Worm (Caenorhabditis elegans) whole organism, L4/young adult: Measurements from ENCODE around the gene skr-21.

Experiments
- W03F9.2 ChIP-seq: fragments of 150-350 bp; optimal IDR thresholded peaks from 2 replicates; lab custom pipeline; 2014; ENCODE audit warnings: missing biosample characterization, missing genetic modification characterization
- dao-5 ChIP-seq: sonication (generic microtip); optimal IDR thresholded peaks from 2 replicates; lab custom pipeline; 2016; ENCODE audit warnings: missing genotype, missing genetic modification characterization, moderate library complexity, missing compliant biosample characterization
- him-1 ChIP-seq: sonication (generic microtip); optimal IDR thresholded peaks from 2 replicates; lab custom pipeline; 2016; ENCODE audit warnings: missing genotype, missing genetic modification reagents, missing genetic modification characterization, missing compliant biosample characterization

The skr-21 gene

ce11 chrX:13216802-13217201 is 9.7 kb downstream of the skr-21 start, which contains the start of gene R12H7.4:
Gene R12H7.4, plus strand, starts transcription at chrX:13217102.
- no peak for TF ChIP-seq dao-5 (tag; lab: Kevin White, UChicago)
- no peak for TF ChIP-seq W03F9.2 (tag; lab: Kevin White, UChicago)
- no peak for TF ChIP-seq him-1 (tag; lab: Kevin White, UChicago)

- TF ChIP-seq dao-5 (tag; lab: Kevin White, UChicago), result no peak
- TF ChIP-seq him-1 (tag; lab: Kevin White, UChicago), result no peak
- no peak for TF ChIP-seq W03F9.2 (tag; lab: Kevin White, UChicago)
These were observed 13.9 kb downstream of the skr-21 start for ce11 chrX:13212528-13212927.

ce11 chrX:13210478-13210877 is 16.0 kb downstream of the skr-21 start:
- no peak for TF ChIP-seq dao-5 (tag; lab: Kevin White, UChicago)
- TF ChIP-seq him-1 (tag; lab: Kevin White, UChicago), result peak; percentile 83

ce11 chrX:13209026-13209425 is 17.4 kb downstream of the skr-21 start:
- no peak for TF ChIP-seq him-1 (tag; lab: Kevin White, UChicago)
- no peak for TF ChIP-seq dao-5 (tag; lab: Kevin White, UChicago)
- no peak for TF ChIP-seq W03F9.2 (tag; lab: Kevin White, UChicago)

- TF ChIP-seq dao-5 (tag; lab: Kevin White, UChicago) (no peak), W03F9.2 (tag; lab: Kevin White, UChicago) (no peak), him-1 (tag; lab: Kevin White, UChicago) (no peak)
These were observed 19.6 kb downstream of the skr-21 start for ce11 chrX:13206911-13207310.

ce11 chrX:13206011-13206410 is 20.5 kb downstream of the skr-21 start:
- TF ChIP-seq W03F9.2 (tag; lab: Kevin White, UChicago), result no peak
- TF ChIP-seq him-1 (tag; lab: Kevin White, UChicago), result no peak
- no peak for TF ChIP-seq dao-5 (tag; lab: Kevin White, UChicago)

- TF ChIP-seq W03F9.2 (tag; lab: Kevin White, UChicago) (no peak), him-1 (tag; lab: Kevin White, UChicago) (no peak), dao-5 (tag; lab: Kevin White, UChicago) (no peak)
These were observed 24.2 kb downstream of the skr-21 start for ce11 chrX:13202312-13202711.

ce11 chrX:13201401-13201800 is 25.1 kb downstream of the skr-21 start, which contains the start of gene unc-9:
Gene unc-9, plus strand, starts transcription at chrX:13201770.
- no peak for TF ChIP-seq him-1 (tag; lab: Kevin White, UChicago)
- TF ChIP-seq dao-5 (tag; lab: Kevin White, UChicago), result no peak
- no peak for TF ChIP-seq W03F9.2 (tag; lab: Kevin White, UChicago)

- TF ChIP-seq him-1 (tag; lab: Kevin White, UChicago) (no peak), W03F9.2 (tag; lab: Kevin White, UChicago) (no peak), dao-5 (tag; lab: Kevin White, UChicago) (no peak)
These were observed 26.2 kb downstream of the skr-21 start for ce11 chrX:13200312-13200711.

- TF ChIP-seq W03F9.2 (tag; lab: Kevin White, UChicago) (no peak), dao-5 (tag; lab: Kevin White, UChicago) (no peak), him-1 (tag; lab: Kevin White, UChicago) (no peak)
These were observed 28.3 kb downstream of the skr-21 start for ce11 chrX:13198134-13198533.

ce11 chrX:13190912-13191311 is 35.6 kb downstream of the skr-21 start, which contains the start of gene gpa-6:
Gene gpa-6, plus strand, starts transcription at chrX:13191212.
- TF ChIP-seq him-1 (tag; lab: Kevin White, UChicago) (no peak), W03F9.2 (tag; lab: Kevin White, UChicago) (no peak), dao-5 (tag; lab: Kevin White, UChicago) (no peak)

ce11 chrX:13189861-13190260 is 36.6 kb downstream of the skr-21 start, which contains the start of gene cwp-5:
Gene cwp-5, minus strand, starts transcription at chrX:13189961.
- TF ChIP-seq W03F9.2 (tag; lab: Kevin White, UChicago) (no peak), dao-5 (tag; lab: Kevin White, UChicago) (no peak), him-1 (tag; lab: Kevin White, UChicago) (no peak)

- TF ChIP-seq W03F9.2 (tag; lab: Kevin White, UChicago) (no peak), him-1 (tag; lab: Kevin White, UChicago) (no peak), dao-5 (tag; lab: Kevin White, UChicago) (no peak)
These were observed 44.5 kb downstream of the skr-21 start for ce11 chrX:13182012-13182411.

- TF ChIP-seq him-1 (tag; lab: Kevin White, UChicago) (no peak), dao-5 (tag; lab: Kevin White, UChicago) (no peak), W03F9.2 (tag; lab: Kevin White, UChicago) (no peak)
These were observed 48.1 kb downstream of the skr-21 start, which contains the start of gene nlp-3 for ce11 chrX:13178347-13178746. Gene nlp-3, minus strand, starts transcription at chrX:13178447.
